Worm (Caenorhabditis elegans): ENCODE measurements around the gene C16A11.4.

The C16A11.4 gene

DNA sequence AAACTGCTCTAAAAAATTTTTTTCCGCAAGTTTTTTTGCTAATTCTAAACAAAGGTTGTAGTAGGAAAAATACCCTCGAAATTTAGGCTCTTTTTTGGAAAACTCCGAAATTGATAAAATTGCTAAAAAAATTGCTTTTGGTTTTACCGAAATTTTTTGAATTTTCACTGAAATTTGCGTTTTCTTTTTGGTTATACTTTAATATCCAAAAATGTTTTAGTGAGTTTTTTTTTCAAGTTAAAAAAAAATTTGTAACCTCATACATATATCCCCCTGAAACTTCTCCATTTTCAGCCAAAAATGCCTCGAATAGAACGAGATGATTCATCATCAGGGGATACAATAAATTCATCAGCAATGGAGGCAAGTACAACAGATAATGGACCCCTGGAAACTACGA lies 20.1 kb downstream of the C16A11.4 start, which contains the start of gene gpa-11:
Gene gpa-11 (plus strand): TSS at position 301 of the 400 bp plus-strand sequence.
- TF ChIP-seq unc-62 (GFP tag; optimal IDR thresholded peaks at IDR 0.05): no peak
- no peak for TF ChIP-seq madf-10 (tag; optimal IDR thresholded peaks at IDR 0.05)

DNA sequence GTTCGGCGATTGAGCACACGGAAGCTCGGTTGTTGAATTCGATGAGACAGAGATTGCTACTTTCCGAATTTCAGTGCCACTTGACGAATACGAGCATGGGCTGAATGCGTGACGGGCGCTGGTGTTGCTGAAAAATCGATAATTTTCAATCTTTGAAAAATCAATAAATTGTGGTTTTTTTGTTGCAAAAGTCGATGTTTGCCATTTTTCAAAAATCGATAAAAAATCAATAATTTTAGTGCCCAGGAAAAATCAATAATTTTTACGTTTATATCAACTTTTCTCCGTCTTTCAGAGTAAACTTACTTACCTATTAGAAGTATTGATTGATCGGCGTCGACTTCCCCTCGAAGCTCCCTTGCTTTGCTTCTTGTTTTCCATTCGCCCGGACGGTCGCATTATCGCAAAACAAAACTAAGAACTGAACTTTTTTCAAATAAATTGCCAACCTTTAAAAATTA lies 29.7 kb downstream of the C16A11.4 start, which contains the start of gene C16A11.7:
Gene C16A11.7 (minus strand): TSS at position 411 of the 461 bp plus-strand sequence.
- no peak for TF ChIP-seq attf-5 (GFP tag; optimal IDR thresholded peaks at IDR 0.05)
- no peak for TF ChIP-seq ztf-28 (GFP tag; IDR thresholded peaks at IDR 0.05)

DNA sequence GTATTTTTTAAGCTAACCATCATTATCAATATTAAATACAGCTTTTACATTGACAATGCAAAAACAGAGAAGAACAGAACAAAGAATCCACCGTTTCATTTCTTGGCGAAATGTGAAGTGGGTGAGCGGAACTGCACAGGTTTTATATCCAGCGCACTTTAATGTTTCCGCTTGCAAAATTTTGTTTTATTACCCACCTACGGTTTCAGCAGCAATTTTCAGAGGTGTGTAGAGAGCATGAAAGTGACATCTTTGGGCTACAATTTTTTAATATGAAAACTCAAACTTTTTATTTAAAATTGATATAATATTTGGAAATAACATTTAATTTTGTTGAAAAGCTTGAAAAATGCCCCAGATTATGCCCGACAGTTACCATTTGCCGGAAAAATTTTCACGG lies 31.8 kb downstream of the C16A11.4 start, which contains the start of gene clec-135:
Gene clec-135 (minus strand): TSS at position 101 of the 400 bp plus-strand sequence.
- TF ChIP-seq ceh-27 (GFP tag; optimal IDR thresholded peaks at IDR 0.05): no peak
- TF ChIP-seq C17E4.6 (GFP tag; IDR thresholded peaks at IDR 0.05): no peak

DNA sequence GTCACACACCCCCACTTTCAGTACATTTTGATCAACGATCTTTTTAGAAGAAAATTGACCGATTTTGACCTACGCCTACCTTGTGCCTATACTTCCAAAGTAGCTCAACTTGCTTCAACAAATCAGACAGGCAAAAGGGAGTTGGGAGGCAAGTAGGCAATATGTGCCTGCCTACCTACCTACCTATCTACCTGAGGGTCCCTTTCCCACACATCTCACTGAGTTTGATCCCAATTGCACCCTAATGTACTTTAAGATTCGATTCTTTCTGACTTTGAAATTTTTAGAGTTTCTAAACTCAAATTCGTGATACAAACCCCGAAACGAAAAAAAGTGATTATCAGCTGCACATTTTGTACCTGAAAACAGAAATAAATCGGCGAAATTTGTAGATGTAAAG lies 40.9 kb downstream of the C16A11.4 start:
- no peak for TF ChIP-seq bed-1 (GFP tag; IDR thresholded peaks at IDR 0.05)
- TF ChIP-seq madf-8 (GFP tag; conservative IDR thresholded peaks at IDR 0.05): no peak
- TF ChIP-seq somi-1 (GFP tag; optimal IDR thresholded peaks at IDR 0.05): no peak
- no peak for TF ChIP-seq efl-1 (GFP tag; optimal IDR thresholded peaks at IDR 0.05)
- TF ChIP-seq ztf-26 (tag; optimal IDR thresholded peaks at IDR 0.05): no peak

DNA sequence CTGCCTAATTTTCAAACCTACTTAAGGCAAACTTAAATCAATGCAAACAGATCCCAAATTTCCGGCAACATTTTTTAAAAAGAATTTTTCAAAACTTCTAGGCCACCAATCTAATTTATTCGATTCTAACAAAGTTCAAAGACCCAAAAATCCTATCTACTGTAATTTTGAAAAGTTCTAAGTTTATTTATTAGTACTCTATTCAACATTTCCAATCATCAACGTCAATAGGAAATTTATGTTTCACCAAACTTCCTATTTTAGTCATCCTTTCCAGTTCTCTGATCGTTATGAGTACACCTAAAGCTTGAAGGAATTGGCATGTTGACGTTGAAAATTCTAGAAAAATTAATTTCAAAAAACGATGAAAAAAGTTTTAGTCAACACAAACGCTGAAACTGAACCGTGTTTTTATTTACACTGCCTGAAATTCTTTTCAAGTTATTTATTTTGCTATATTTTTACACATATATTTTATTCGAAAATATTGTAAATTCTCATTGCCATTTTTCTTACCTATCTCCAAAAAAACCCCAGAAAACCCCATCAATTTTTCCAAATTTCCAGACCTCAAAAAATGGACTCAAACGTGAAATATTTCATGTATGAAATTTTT lies 48.9 kb downstream of the C16A11.4 start, which contains the start of gene npr-42:
Gene npr-42 (plus strand): TSS at position 566 of the 616 bp plus-strand sequence.
- TF ChIP-seq Y53F4B.3 (GFP tag; IDR thresholded peaks at IDR 0.05) (no peak), efl-1 (GFP tag; optimal IDR thresholded peaks at IDR 0.05) (no peak), madf-3 (GFP tag; IDR thresholded peaks at IDR 0.05) (no peak), chd-7 (tag; optimal IDR thresholded peaks at IDR 0.05) (no peak), ztf-25 (GFP tag; IDR thresholded peaks at IDR 0.05) (no peak), akir-1 (GFP tag; optimal IDR thresholded peaks at IDR 0.05) (no peak), attf-6 (GFP tag; IDR thresholded peaks at IDR 0.05) (no peak), aptf-3 (GFP tag; IDR thresholded peaks at IDR 0.05) (no peak), madf-8 (GFP tag; conservative IDR thresholded peaks at IDR 0.05) (no peak), zim-3 (tag; optimal IDR thresholded peaks at IDR 0.05) (no peak), lsl-1 (GFP tag; optimal IDR thresholded peaks at IDR 0.05) (no peak)

DNA sequence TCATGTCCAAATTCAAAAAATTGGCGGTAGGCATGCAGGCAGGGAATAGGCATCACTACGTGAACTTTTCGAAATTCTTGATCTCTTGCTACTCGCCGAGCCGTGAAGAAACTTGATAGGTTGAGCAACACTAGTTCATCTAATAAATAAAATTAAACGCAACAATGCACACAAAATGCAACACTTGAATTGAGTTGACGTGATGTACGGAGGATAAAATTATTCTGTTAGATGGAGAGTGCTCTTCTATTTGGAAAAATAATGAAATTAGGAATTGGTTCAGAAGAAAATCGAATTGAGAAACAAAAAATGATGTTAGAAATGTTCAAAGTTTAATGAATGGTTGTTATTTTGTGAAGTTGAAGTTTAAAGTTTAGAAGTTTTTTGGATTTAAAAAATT lies 50.1 kb downstream of the C16A11.4 start:
- no peak for TF ChIP-seq nfyb-1 (GFP tag; IDR thresholded peaks at IDR 0.05)
- TF ChIP-seq ceh-40 (GFP tag; IDR thresholded peaks at IDR 0.05): no peak
- TF ChIP-seq ztf-6 (GFP tag; IDR thresholded peaks at IDR 0.05): no peak
- no peak for TF ChIP-seq sdz-38 (tag; optimal IDR thresholded peaks at IDR 0.05)
- no peak for TF ChIP-seq B0261.1 (tag; optimal IDR thresholded peaks at IDR 0.05)
- TF ChIP-seq unc-130 (GFP tag; optimal IDR thresholded peaks at IDR 0.05): no peak
- no peak for TF ChIP-seq him-1 (tag; optimal IDR thresholded peaks at IDR 0.05)
- TF ChIP-seq B0035.1 (tag; optimal IDR thresholded peaks at IDR 0.05): no peak

DNA sequence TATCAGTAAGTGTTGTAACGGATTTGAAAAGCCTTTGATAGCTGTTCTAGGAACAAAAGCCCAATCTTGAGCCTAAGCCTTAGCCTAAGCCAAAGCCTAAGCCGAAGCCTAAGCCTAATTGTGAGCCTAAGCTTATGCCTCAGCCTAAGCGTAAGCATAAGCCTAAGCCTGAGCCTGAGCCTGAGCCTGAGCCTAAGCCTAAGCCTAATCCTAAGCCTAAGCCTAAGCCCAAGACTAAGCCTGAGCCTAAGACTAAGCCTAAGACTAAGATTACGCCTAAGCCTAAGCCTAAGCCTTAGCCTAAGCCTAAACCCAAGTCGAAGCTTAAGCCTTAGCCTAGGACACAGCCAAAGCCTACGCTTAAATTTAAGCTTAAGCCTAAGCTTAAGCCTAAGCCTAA lies 50.8 kb downstream of the C16A11.4 start:
- no peak for TF ChIP-seq die-1 (tag; optimal IDR thresholded peaks at IDR 0.05)
- no peak for TF ChIP-seq him-1 (tag; optimal IDR thresholded peaks at IDR 0.05)
- TF ChIP-seq akir-1 (GFP tag; optimal IDR thresholded peaks at IDR 0.05): no peak
- TF ChIP-seq nfyb-1 (GFP tag; IDR thresholded peaks at IDR 0.05): no peak
- TF ChIP-seq B0035.1 (tag; optimal IDR thresholded peaks at IDR 0.05): no peak
- no peak for TF ChIP-seq Y53G8AR.9 (GFP tag; conservative IDR thresholded peaks at IDR 0.05)
- no peak for TF ChIP-seq zfh-2 (GFP tag; conservative IDR thresholded peaks at IDR 0.05)
- TF ChIP-seq mel-28 (tag; optimal IDR thresholded peaks at IDR 0.05; ENCODE audit: borderline replicate concordance): no peak
- no peak for TF ChIP-seq lsl-1 (GFP tag; optimal IDR thresholded peaks at IDR 0.05)
- no peak for TF ChIP-seq dpl-1 (GFP tag; optimal IDR thresholded peaks at IDR 0.05)
- no peak for TF ChIP-seq F33H1.4 (GFP tag; IDR thresholded peaks at IDR 0.05)
- TF ChIP-seq repo-1 (tag; optimal IDR thresholded peaks at IDR 0.05): no peak
- no peak for TF ChIP-seq nhr-27 (tag; optimal IDR thresholded peaks at IDR 0.05)
- no peak for TF ChIP-seq Y95B8A.8 (GFP tag; IDR thresholded peaks at IDR 0.05)
- no peak for TF ChIP-seq snpc-1.1 (tag; optimal IDR thresholded peaks at IDR 0.05; ENCODE audit: insufficient read depth)

All from whole organism, young adult.